Worm (Caenorhabditis elegans) whole organism, L2 larva: ENCODE results near the gene oig-5.

Source experiments
- elt-1 ChIP-seq: fragments of 150-350 bp; optimal IDR thresholded peaks from 2 replicates; lab custom pipeline; 2014; ENCODE audit warnings: missing biosample characterization, missing genetic modification characterization
- fos-1 ChIP-seq: fragments of 150-350 bp; optimal IDR thresholded peaks from 2 replicates; lab custom pipeline; 2014; ENCODE audit warnings: missing biosample characterization, missing genetic modification characterization
- ztf-1 ChIP-seq: fragments of 200-800 bp; sonication (Bioruptor generic); conservative IDR thresholded peaks from 2 replicates; pipeline ENCODE4 v1.3.6; 2022; ENCODE audit warnings: missing genetic modification characterization, missing compliant biosample characterization

DNA sequence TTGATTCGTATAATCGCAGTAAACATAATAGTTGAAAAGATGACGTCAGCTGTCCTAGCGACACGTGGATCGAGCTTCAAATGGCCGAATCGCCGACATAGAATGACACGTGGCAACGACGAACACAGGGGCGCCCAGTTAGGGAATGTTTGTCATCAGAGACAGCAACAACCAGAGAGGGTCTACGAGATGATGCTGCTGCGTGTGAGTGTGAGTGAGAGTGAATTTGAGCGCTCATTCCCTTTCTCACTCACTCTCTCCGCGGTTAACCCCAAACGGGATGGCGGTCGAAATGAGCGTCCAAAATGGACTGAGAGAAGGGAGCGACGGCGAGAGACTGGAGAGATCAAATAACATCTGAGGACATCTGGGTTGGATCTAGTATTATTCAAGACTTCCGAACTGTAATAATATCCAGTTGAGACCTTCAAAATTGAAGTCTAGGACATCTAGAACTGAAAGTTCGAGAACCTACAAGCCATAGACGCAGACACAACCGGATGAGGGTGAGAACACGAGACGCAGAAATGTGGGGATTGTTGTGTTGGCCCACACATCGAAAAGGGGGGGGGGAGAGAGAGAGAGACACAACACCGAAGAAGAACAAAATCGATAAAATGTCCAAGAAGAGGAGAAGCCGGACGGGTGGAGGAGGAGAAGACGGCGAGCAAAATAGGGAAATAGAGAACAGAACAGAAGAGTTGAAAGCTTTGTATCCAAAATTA is 12.9 kb upstream of the oig-5 start:
- TF ChIP-seq fos-1 (tag; lab: Kevin White, UChicago) (peak; percentile 50), elt-1 (no peak), ztf-1 (GFP tag; lab: Robert Waterston, UW) (no peak)
